Worm (Caenorhabditis elegans) whole organism, mixed stage, embryonic: Measurements from ENCODE around the gene srg-25.

Source experiments
- lin-13 ChIP-seq: fragments of 150-350 bp; optimal IDR thresholded peaks from 2 replicates; lab custom pipeline; 2014; ENCODE audit warnings: missing biosample characterization, missing genetic modification characterization
- mab-5 ChIP-seq: fragments of 150-350 bp; optimal IDR thresholded peaks from 2 replicates; lab custom pipeline; 2014; ENCODE audit warnings: missing biosample characterization, missing genetic modification characterization
- nhr-76 ChIP-seq: sonication (generic microtip); optimal IDR thresholded peaks from 2 replicates; lab custom pipeline; 2017; ENCODE audit warnings: missing biosample characterization, missing genetic modification characterization
- pha-4 ChIP-seq: fragments of 150-350 bp; optimal IDR thresholded peaks from 2 replicates; lab custom pipeline; 2018; ENCODE audit warnings: missing biosample characterization, missing genetic modification reagents, missing genetic modification characterization
- zip-8 ChIP-seq: fragments of 150-350 bp; optimal IDR thresholded peaks from 2 replicates; lab custom pipeline; 2014; ENCODE audit warnings: missing biosample characterization, missing genetic modification characterization
- ztf-11 ChIP-seq: fragments of 150-350 bp; optimal IDR thresholded peaks from 2 replicates; lab custom pipeline; 2014; ENCODE audit warnings: missing biosample characterization, missing genetic modification characterization

DNA sequence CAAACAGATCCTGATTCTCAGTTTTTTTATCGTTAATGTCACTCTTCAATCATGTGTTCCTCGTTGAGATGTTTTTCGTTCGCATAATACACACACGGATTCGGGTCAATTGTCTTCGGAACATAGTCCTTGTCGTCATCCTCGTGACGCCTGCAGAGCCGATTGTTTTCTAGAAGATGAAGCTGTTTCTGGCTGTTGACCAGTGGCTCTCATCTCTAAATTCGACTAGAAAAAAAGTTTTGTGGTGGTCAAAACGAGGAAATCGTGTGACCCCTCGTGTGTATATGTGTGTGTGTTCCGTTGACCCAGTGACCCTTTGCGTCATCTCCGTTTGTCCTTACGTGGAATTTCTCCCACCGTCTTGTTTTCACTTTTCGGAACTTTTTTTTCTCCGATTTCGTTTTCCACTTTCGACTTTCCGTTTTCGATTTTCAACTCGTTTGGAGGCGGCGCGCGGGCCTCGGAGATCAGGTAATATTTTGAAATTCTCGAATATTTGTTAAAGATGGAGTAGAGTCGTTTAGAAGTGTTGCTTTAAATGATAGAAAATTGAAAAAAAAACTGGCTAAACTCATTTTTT is 40.7 kb upstream of the srg-25 start, which contains the start of gene C35A11.2:
- TF ChIP-seq zip-8 (no peak), ztf-11 (tag; lab: Kevin White, UChicago) (no peak), mab-5 (tag; lab: Kevin White, UChicago) (no peak), lin-13 (tag; lab: Kevin White, UChicago) (no peak), pha-4 (tag; lab: Kevin White, UChicago) (no peak), nhr-76 (no peak)
